Worm (Caenorhabditis elegans) whole organism, midembryonic: ENCODE measurements around the gene miga-1.

Source experiments
- T22C8.4 ChIP-seq: fragments of 200-800 bp; sonication (Bioruptor generic); IDR thresholded peaks from 2 replicates; pipeline ENCODE4 v1.3.6; 2022; ENCODE audit warnings: missing genetic modification characterization, missing compliant biosample characterization
- cog-1 ChIP-seq: sonication (generic microtip); optimal IDR thresholded peaks from 2 replicates; lab custom pipeline; 2016; ENCODE audit warnings: missing genetic modification characterization, missing compliant biosample characterization
- flt-1 ChIP-seq: fragments of 200-800 bp; sonication (Bioruptor generic); IDR thresholded peaks from 2 replicates; pipeline ENCODE4 v1.3.6; 2022; ENCODE audit warnings: missing genetic modification characterization, missing compliant biosample characterization
- klf-2 ChIP-seq: fragments of 200-800 bp; sonication (Bioruptor generic); conservative IDR thresholded peaks from 2 replicates; pipeline ENCODE4 v1.3.6; 2022; ENCODE audit warnings: missing genetic modification reagents, missing genetic modification characterization, missing compliant biosample characterization
- med-1 ChIP-seq: sonication (generic microtip); optimal IDR thresholded peaks from 2 replicates; lab custom pipeline; 2017; ENCODE audit warnings: missing genetic modification characterization, mild to moderate bottlenecking, missing compliant biosample characterization, antibody characterized with exemption, missing genetic modification reagents; ENCODE audit not compliant: insufficient read depth
- ref-1 ChIP-seq: fragments of 200-800 bp; sonication (Bioruptor generic); conservative IDR thresholded peaks from 2 replicates; pipeline ENCODE4 v1.3.6; 2022; ENCODE audit warnings: missing genetic modification reagents, missing genetic modification characterization, missing compliant biosample characterization
- tab-1 ChIP-seq: fragments of 200-800 bp; sonication (Bioruptor generic); IDR thresholded peaks from 2 replicates; pipeline ENCODE4 v1.3.6; 2022; ENCODE audit warnings: missing genetic modification characterization, missing compliant biosample characterization
- ztf-23 ChIP-seq: fragments of 200-800 bp; sonication (Bioruptor generic); IDR thresholded peaks from 2 replicates; pipeline ENCODE4 v1.3.6; 2022; ENCODE audit warnings: missing genetic modification reagents, missing genetic modification characterization, missing compliant biosample characterization
- ztf-29 ChIP-seq: fragments of 200-800 bp; sonication (Bioruptor generic); IDR thresholded peaks from 2 replicates; pipeline ENCODE4 v1.3.6; 2022; ENCODE audit warnings: missing genetic modification reagents, missing genetic modification characterization, missing compliant biosample characterization

Gene miga-1

ce11 chrV:12429039-12429438 lies 28.4 kb upstream of the miga-1 start, which contains the start of gene C54D10.5:
Gene C54D10.5 (plus strand): TSS chrV:12429339.
- TF ChIP-seq med-1 (GFP tag; lab: Kevin White, UChicago) (no peak), ztf-23 (GFP tag; lab: Robert Waterston, UW) (no peak), tab-1 (no peak), ref-1 (no peak), klf-2 (no peak), ztf-29 (GFP tag; lab: Robert Waterston, UW) (no peak), T22C8.4 (GFP tag; lab: Robert Waterston, UW) (no peak), cog-1 (tag; lab: Kevin White, UChicago) (no peak), flt-1 (GFP tag; lab: Robert Waterston, UW) (no peak)

ce11 chrV:12427826-12428225 lies 27.2 kb upstream of the miga-1 start:
- no peak for TF ChIP-seq tab-1
- TF ChIP-seq med-1 (GFP tag; lab: Kevin White, UChicago) = no peak
- no peak for TF ChIP-seq ztf-23 (GFP tag; lab: Robert Waterston, UW)
- no peak for TF ChIP-seq klf-2
- TF ChIP-seq ztf-29 (GFP tag; lab: Robert Waterston, UW) = no peak
- TF ChIP-seq T22C8.4 (GFP tag; lab: Robert Waterston, UW) = no peak
- no peak for TF ChIP-seq ref-1
- no peak for TF ChIP-seq cog-1 (tag; lab: Kevin White, UChicago)
- TF ChIP-seq flt-1 (GFP tag; lab: Robert Waterston, UW) = no peak

ce11 chrV:12421360-12421759 lies 20.7 kb upstream of the miga-1 start:
- TF ChIP-seq ztf-23 (GFP tag; lab: Robert Waterston, UW) = no peak
- no peak for TF ChIP-seq cog-1 (tag; lab: Kevin White, UChicago)
- TF ChIP-seq klf-2 = no peak
- no peak for TF ChIP-seq tab-1
- TF ChIP-seq med-1 (GFP tag; lab: Kevin White, UChicago) = no peak
- no peak for TF ChIP-seq ztf-29 (GFP tag; lab: Robert Waterston, UW)
- TF ChIP-seq ref-1 = no peak
- TF ChIP-seq flt-1 (GFP tag; lab: Robert Waterston, UW) = no peak
- TF ChIP-seq T22C8.4 (GFP tag; lab: Robert Waterston, UW) = no peak

- no peak for TF ChIP-seq med-1 (GFP tag; lab: Kevin White, UChicago)
- no peak for TF ChIP-seq ztf-29 (GFP tag; lab: Robert Waterston, UW)
- no peak for TF ChIP-seq klf-2
- no peak for TF ChIP-seq ztf-23 (GFP tag; lab: Robert Waterston, UW)
- no peak for TF ChIP-seq flt-1 (GFP tag; lab: Robert Waterston, UW)
- no peak for TF ChIP-seq ref-1
- TF ChIP-seq cog-1 (tag; lab: Kevin White, UChicago) = no peak
- no peak for TF ChIP-seq tab-1
- no peak for TF ChIP-seq T22C8.4 (GFP tag; lab: Robert Waterston, UW)
Measured at ce11 chrV:12420843-12421242, 20.2 kb upstream of the miga-1 start, which contains the start of gene C54D10.4. Gene C54D10.4 (minus strand): TSS chrV:12420943.

ce11 chrV:12418292-12418691 lies 17.6 kb upstream of the miga-1 start, which contains the start of gene C54D10.3:
Gene C54D10.3 (plus strand): TSS chrV:12418592.
- TF ChIP-seq flt-1 (GFP tag; lab: Robert Waterston, UW) = no peak
- no peak for TF ChIP-seq ztf-29 (GFP tag; lab: Robert Waterston, UW)
- TF ChIP-seq T22C8.4 (GFP tag; lab: Robert Waterston, UW) = no peak
- no peak for TF ChIP-seq med-1 (GFP tag; lab: Kevin White, UChicago)
- TF ChIP-seq cog-1 (tag; lab: Kevin White, UChicago) = no peak
- TF ChIP-seq ztf-23 (GFP tag; lab: Robert Waterston, UW) = no peak
- no peak for TF ChIP-seq klf-2
- TF ChIP-seq tab-1 = no peak
- no peak for TF ChIP-seq ref-1

- TF ChIP-seq cog-1 (tag; lab: Kevin White, UChicago) (no peak), klf-2 (no peak), ref-1 (no peak), med-1 (GFP tag; lab: Kevin White, UChicago) (no peak), tab-1 (no peak), ztf-29 (GFP tag; lab: Robert Waterston, UW) (no peak), flt-1 (GFP tag; lab: Robert Waterston, UW) (no peak), ztf-23 (GFP tag; lab: Robert Waterston, UW) (no peak), T22C8.4 (GFP tag; lab: Robert Waterston, UW) (no peak)
Measured at ce11 chrV:12417277-12417676, 16.6 kb upstream of the miga-1 start, which contains the start of gene cdr-3. Gene cdr-3 (minus strand): TSS chrV:12417377.

ce11 chrV:12415656-12416055 lies 15.0 kb upstream of the miga-1 start, which contains the start of gene cdr-2:
Gene cdr-2 (minus strand): TSS chrV:12415709.
- TF ChIP-seq ztf-23 (GFP tag; lab: Robert Waterston, UW) (no peak), cog-1 (tag; lab: Kevin White, UChicago) (no peak), ztf-29 (GFP tag; lab: Robert Waterston, UW) (no peak), ref-1 (no peak), med-1 (GFP tag; lab: Kevin White, UChicago) (no peak), tab-1 (no peak), flt-1 (GFP tag; lab: Robert Waterston, UW) (no peak), T22C8.4 (GFP tag; lab: Robert Waterston, UW) (no peak), klf-2 (no peak)

- TF ChIP-seq tab-1 = no peak
- no peak for TF ChIP-seq ztf-23 (GFP tag; lab: Robert Waterston, UW)
Measured at ce11 chrV:12414362-12414761, 13.7 kb upstream of the miga-1 start.

ce11 chrV:12413651-12414114 lies 13.0 kb upstream of the miga-1 start, which contains the start of gene cdr-6:
Gene cdr-6 (minus strand): TSS chrV:12413701.
- no peak for TF ChIP-seq flt-1 (GFP tag; lab: Robert Waterston, UW)
- TF ChIP-seq T22C8.4 (GFP tag; lab: Robert Waterston, UW) = no peak
- no peak for TF ChIP-seq med-1 (GFP tag; lab: Kevin White, UChicago)
- TF ChIP-seq ztf-23 (GFP tag; lab: Robert Waterston, UW) = no peak
- no peak for TF ChIP-seq cog-1 (tag; lab: Kevin White, UChicago)
- TF ChIP-seq tab-1 = no peak

ce11 chrV:12412321-12412720 lies 11.7 kb upstream of the miga-1 start:
- TF ChIP-seq flt-1 (GFP tag; lab: Robert Waterston, UW) (no peak), klf-2 (no peak), ztf-23 (GFP tag; lab: Robert Waterston, UW) (no peak), ref-1 (no peak), cog-1 (tag; lab: Kevin White, UChicago) (no peak), tab-1 (no peak), ztf-29 (GFP tag; lab: Robert Waterston, UW) (no peak), T22C8.4 (GFP tag; lab: Robert Waterston, UW) (no peak), med-1 (GFP tag; lab: Kevin White, UChicago) (no peak)
